Fruit fly (Drosophila melanogaster) Kc167 (cell line): ENCODE measurements around the gene PVRAP.

Source experiments
- Myc ChIP-seq: fragments of >200 bp; optimal IDR thresholded peaks from 2 replicates; lab custom pipeline; 2017; ENCODE audit warnings: missing external identifiers
- Sin3A ChIP-seq: fragments of >200 bp; optimal IDR thresholded peaks from 2 replicates; lab custom pipeline; 2018; ENCODE audit warnings: missing external identifiers
- h ChIP-seq: fragments of >200 bp; optimal IDR thresholded peaks from 3 replicates; lab custom pipeline; 2018; ENCODE audit warnings: missing external identifiers
- psq ChIP-seq: fragments of >200 bp; optimal IDR thresholded peaks from 2 replicates; lab custom pipeline; 2017; ENCODE audit warnings: missing external identifiers
- ttk ChIP-seq: sonication (Bioruptor generic); optimal IDR thresholded peaks from 2 replicates; lab custom pipeline; 2017; ENCODE audit warnings: missing external identifiers

- TF ChIP-seq Sin3A (no peak), Myc (lab: Kevin White, UChicago) (no peak), h (no peak), psq (no peak), ttk (lab: Kevin White, UChicago) (no peak)
Observed at dm6 chr3L:5957163-5957562, 39.8 kb upstream of the PVRAP start.
